Worm (Caenorhabditis elegans): ENCODE data around the gene lin-12.

Gene lin-12

DNA sequence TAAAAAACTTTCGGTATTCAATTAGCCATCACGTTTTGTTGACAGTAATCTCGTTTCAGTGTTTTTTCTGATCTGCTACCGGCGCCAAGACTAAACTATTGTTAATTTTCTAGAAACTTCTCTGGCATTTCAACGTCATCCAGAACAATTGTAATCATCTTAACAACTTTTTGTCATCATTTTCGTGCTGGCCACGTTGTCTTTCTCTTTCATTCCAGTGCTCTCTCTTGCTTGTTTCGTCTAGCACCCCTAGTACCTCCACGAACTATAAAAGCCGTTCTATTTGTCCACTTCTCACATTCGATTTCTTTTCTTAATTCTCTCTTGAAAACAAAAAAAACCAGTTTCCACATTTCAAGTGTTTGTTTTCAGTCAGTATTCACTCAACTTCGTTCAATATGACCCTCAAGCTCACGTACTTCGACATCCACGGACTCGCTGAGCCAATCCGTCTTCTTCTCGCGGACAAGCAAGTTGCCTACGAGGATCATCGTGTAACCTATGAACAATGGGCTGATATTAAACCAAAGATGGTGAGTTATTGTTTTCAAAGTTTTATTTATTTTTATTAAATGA lies 12.2 kb downstream of the lin-12 start, which contains the start of gene gst-1:
Gene gst-1 (plus strand): TSS at position 373 of the 576 bp plus-strand sequence.
- peak; percentile 94 for TF ChIP-seq skn-1 (tag; optimal IDR thresholded peaks at IDR 0.05)
- TF ChIP-seq pha-4 (tag; optimal IDR thresholded peaks at IDR 0.05): peak; percentile 66
- TF ChIP-seq ztf-4 (tag; optimal IDR thresholded peaks at IDR 0.05): no peak
- TF ChIP-seq elt-2 (tag; optimal IDR thresholded peaks at IDR 0.05): peak; percentile 65
- no peak for TF ChIP-seq mdl-1 (tag; optimal IDR thresholded peaks at IDR 0.05)
- TF ChIP-seq nhr-237 (tag; optimal IDR thresholded peaks at IDR 0.05): no peak
- no peak for TF ChIP-seq eor-1 (tag; optimal IDR thresholded peaks at IDR 0.05)
- TF ChIP-seq hmg-11 (tag; optimal IDR thresholded peaks at IDR 0.05): peak; percentile 4
- no peak for TF ChIP-seq egl-5 (tag; optimal IDR thresholded peaks at IDR 0.05)
- peak; percentile 60 for TF ChIP-seq ama-1 (optimal IDR thresholded peaks at IDR 0.05)
- TF ChIP-seq ztf-11 (tag; optimal IDR thresholded peaks at IDR 0.05): no peak
- TF ChIP-seq nfya-1 (tag; optimal IDR thresholded peaks at IDR 0.05; ENCODE audit: insufficient read depth): peak; percentile 38
- TF ChIP-seq lsy-12 (tag; optimal IDR thresholded peaks at IDR 0.05): peak; percentile 11
- no peak for TF ChIP-seq nhr-28 (tag; optimal IDR thresholded peaks at IDR 0.05)

DNA sequence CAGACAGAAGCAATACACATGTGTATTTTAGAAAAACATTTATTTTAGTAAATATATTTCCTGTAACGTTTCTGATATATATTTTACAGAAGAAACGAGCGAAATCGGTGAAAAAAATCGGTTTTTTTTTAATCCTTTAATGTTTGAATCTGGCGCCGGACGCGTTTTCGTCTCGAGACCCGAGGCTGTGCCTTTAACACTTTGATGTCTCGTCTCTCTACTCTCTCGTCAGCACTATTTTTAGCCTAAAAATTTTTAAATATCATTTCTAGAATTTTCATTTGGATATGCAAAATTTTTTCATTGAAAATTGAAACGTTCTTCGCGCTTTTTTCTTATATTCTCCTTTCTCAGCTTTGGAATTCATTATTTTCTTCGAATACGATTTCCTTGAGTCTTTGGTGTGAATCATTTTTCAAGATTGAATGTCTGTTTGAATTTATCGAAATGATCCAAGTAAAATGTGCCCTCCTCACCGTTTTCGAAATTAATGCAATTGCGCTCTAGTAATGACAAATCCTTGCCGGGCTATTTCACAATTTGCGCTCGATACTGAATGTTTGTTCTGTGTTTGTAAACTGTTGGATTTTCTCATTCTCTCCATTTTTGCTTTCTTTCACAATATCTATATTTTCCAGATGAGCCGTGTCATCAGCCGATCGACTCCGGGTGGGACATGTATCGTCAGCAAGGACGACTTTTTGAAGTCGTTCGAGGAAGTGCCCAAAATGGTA lies 16.7 kb downstream of the lin-12 start, which contains the start of gene cls-2:
Gene cls-2 (plus strand): TSS at position 635 of the 734 bp plus-strand sequence.
- TF ChIP-seq ceh-82 (tag; optimal IDR thresholded peaks at IDR 0.05) (no peak), lin-15B (tag; optimal IDR thresholded peaks at IDR 0.05) (peak; percentile 29)

DNA sequence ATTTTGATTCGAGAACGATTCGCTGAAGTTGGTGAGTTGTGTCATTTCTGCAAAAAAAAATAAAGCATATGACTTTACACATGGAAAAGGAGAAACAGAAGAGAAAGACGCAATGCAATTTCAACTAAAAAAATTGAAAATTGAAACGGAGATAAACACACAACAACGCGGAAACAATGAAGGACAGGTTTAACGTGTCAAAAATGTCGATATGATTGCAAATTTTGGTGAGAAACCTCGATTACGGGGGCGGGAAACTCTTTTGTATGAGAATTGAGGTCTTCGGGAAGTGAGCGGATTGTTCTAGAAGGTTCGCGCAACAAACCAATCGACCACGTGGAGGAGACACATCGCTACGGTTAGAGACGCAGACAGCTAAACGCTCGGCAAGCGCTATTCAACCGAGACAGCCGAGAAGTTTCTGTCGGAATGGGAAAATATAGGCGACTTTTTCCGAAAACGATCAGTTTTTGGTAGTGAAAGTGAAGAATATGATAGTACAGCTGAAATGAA lies 17.5 kb downstream of the lin-12 start, which contains the start of gene R107.5:
Gene R107.5 (minus strand): TSS at position 51 of the 513 bp plus-strand sequence.
- TF ChIP-seq nhr-25 (tag; optimal IDR thresholded peaks at IDR 0.05) (peak; percentile 99), elt-1 (tag; optimal IDR thresholded peaks at IDR 0.05) (peak; percentile 16), ceh-9 (tag; optimal IDR thresholded peaks at IDR 0.05) (no peak), lin-15B (tag; optimal IDR thresholded peaks at IDR 0.05) (peak; percentile 79), ZK546.5 (tag; optimal IDR thresholded peaks at IDR 0.05) (no peak), nhr-76 (tag; optimal IDR thresholded peaks at IDR 0.05) (no peak), unc-62 (GFP tag; optimal IDR thresholded peaks at IDR 0.05) (no peak), skn-1 (tag; optimal IDR thresholded peaks at IDR 0.05) (no peak), nhr-11 (tag; optimal IDR thresholded peaks at IDR 0.05) (no peak), nhr-77 (tag; optimal IDR thresholded peaks at IDR 0.05) (no peak), pqm-1 (tag; optimal IDR thresholded peaks at IDR 0.05) (peak; percentile 26), nfya-1 (tag; optimal IDR thresholded peaks at IDR 0.05; ENCODE audit: insufficient read depth) (peak; percentile 96), nhr-12 (tag; optimal IDR thresholded peaks at IDR 0.05) (no peak), egl-27 (tag; optimal IDR thresholded peaks at IDR 0.05) (peak; percentile 30), zag-1 (tag; optimal IDR thresholded peaks at IDR 0.05) (no peak), ceh-82 (tag; optimal IDR thresholded peaks at IDR 0.05) (no peak), R02D3.7 (tag; optimal IDR thresholded peaks at IDR 0.05) (peak; percentile 62), aly-2 (tag; optimal IDR thresholded peaks at IDR 0.05) (no peak), lsy-12 (tag; optimal IDR thresholded peaks at IDR 0.05) (peak; percentile 99), tbx-2 (tag; optimal IDR thresholded peaks at IDR 0.05) (peak; percentile 91), mml-1 (tag; optimal IDR thresholded peaks at IDR 0.05) (peak; percentile 56), unc-39 (tag; optimal IDR thresholded peaks at IDR 0.05) (no peak), fos-1 (tag; optimal IDR thresholded peaks at IDR 0.05) (peak; percentile 41), nhr-67 (tag; optimal IDR thresholded peaks at IDR 0.05) (no peak), ceh-28 (tag; optimal IDR thresholded peaks at IDR 0.05) (peak; percentile 80), elt-3 (tag; optimal IDR thresholded peaks at IDR 0.05) (peak; percentile 26 to 84 (median 75)), lin-39 (tag; optimal IDR thresholded peaks at IDR 0.05) (peak; percentile 92), snpc-4 (tag; optimal IDR thresholded peaks at IDR 0.05) (no peak), pha-4 (tag; optimal IDR thresholded peaks at IDR 0.05) (peak; percentile 80), mdl-1 (tag; optimal IDR thresholded peaks at IDR 0.05) (peak; percentile 87), ztf-11 (tag; optimal IDR thresholded peaks at IDR 0.05) (no peak), nhr-28 (tag; optimal IDR thresholded peaks at IDR 0.05) (no peak), daf-12 (tag; optimal IDR thresholded peaks at IDR 0.05) (no peak), egl-5 (tag; optimal IDR thresholded peaks at IDR 0.05) (peak; percentile 90), elt-2 (tag; optimal IDR thresholded peaks at IDR 0.05) (peak; percentile 67), fkh-10 (GFP tag; optimal IDR thresholded peaks at IDR 0.05) (peak; percentile 49), fkh-2 (tag; optimal IDR thresholded peaks at IDR 0.05) (no peak), nhr-237 (tag; optimal IDR thresholded peaks at IDR 0.05) (no peak), sea-2 (GFP tag; optimal IDR thresholded peaks at IDR 0.05) (peak; percentile 80), ceh-16 (tag; optimal IDR thresholded peaks at IDR 0.05) (no peak), ztf-4 (tag; optimal IDR thresholded peaks at IDR 0.05) (peak; percentile 27), nhr-23 (tag; optimal IDR thresholded peaks at IDR 0.05) (peak; percentile 97), eor-1 (tag; optimal IDR thresholded peaks at IDR 0.05) (no peak), jun-1 (tag; optimal IDR thresholded peaks at IDR 0.05) (peak; percentile 97), hmg-11 (tag; optimal IDR thresholded peaks at IDR 0.05) (peak; percentile 82)
